Worm (Caenorhabditis elegans) whole organism, early embryonic: Measurements from ENCODE around the gene coel-1.

Source experiments
- B0310.2 ChIP-seq: sonication (generic microtip); optimal IDR thresholded peaks from 2 replicates; lab custom pipeline; 2016; ENCODE audit warnings: mild to moderate bottlenecking, missing genetic modification characterization, missing compliant biosample characterization
- aly-1 ChIP-seq: sonication (generic microtip); optimal IDR thresholded peaks from 2 replicates; lab custom pipeline; 2016; ENCODE audit warnings: missing genetic modification characterization, missing compliant biosample characterization
- ama-1 ChIP-seq: fragments of 150-350 bp; optimal IDR thresholded peaks from 2 replicates; lab custom pipeline; 2014
- ceh-13 ChIP-seq: fragments of 200-800 bp; sonication (Bioruptor generic); optimal IDR thresholded peaks from 2 replicates; lab custom pipeline; 2018; ENCODE audit warnings: mild to moderate bottlenecking, missing genetic modification characterization, missing compliant biosample characterization
- ceh-36 ChIP-seq: sonication (generic microtip); optimal IDR thresholded peaks from 2 replicates; lab custom pipeline; 2016; ENCODE audit warnings: missing genetic modification characterization, inconsistent platforms, missing compliant biosample characterization
- flt-1 ChIP-seq: fragments of 200-800 bp; sonication (Bioruptor generic); IDR thresholded peaks from 2 replicates; pipeline ENCODE4 v1.3.6; 2022; ENCODE audit warnings: missing genetic modification characterization, missing compliant biosample characterization
- hmbx-1 ChIP-seq: sonication (generic microtip); optimal IDR thresholded peaks from 2 replicates; lab custom pipeline; 2016; ENCODE audit warnings: mild to moderate bottlenecking, missing genetic modification characterization, missing compliant biosample characterization
- hmg-4 ChIP-seq: fragments of 200-800 bp; sonication (Bioruptor generic); optimal IDR thresholded peaks from 2 replicates; lab custom pipeline; 2018; ENCODE audit warnings: mild to moderate bottlenecking, missing genetic modification characterization, missing compliant biosample characterization
- pes-1 ChIP-seq: fragments of 200-800 bp; sonication (Bioruptor generic); IDR thresholded peaks from 2 replicates; pipeline ENCODE4 v1.3.6; 2022; ENCODE audit warnings: missing genetic modification reagents, missing genetic modification characterization, missing compliant biosample characterization
- scrt-1 ChIP-seq: fragments of 200-800 bp; sonication (Bioruptor generic); IDR thresholded peaks from 2 replicates; pipeline ENCODE4 v1.3.6; 2022; ENCODE audit warnings: missing genetic modification characterization, missing compliant biosample characterization
- tbx-11 ChIP-seq: fragments of 200-800 bp; sonication (Bioruptor generic); IDR thresholded peaks from 2 replicates; pipeline ENCODE4 v1.3.6; 2022; ENCODE audit warnings: missing genetic modification characterization, missing compliant biosample characterization
- tbx-37 ChIP-seq: fragments of 200-800 bp; sonication (Bioruptor generic); conservative IDR thresholded peaks from 2 replicates; pipeline ENCODE4 v1.3.6; 2022; ENCODE audit warnings: missing genetic modification reagents, missing genetic modification characterization, missing compliant biosample characterization
- tra-4 ChIP-seq: sonication (generic microtip); optimal IDR thresholded peaks from 2 replicates; lab custom pipeline; 2017; ENCODE audit warnings: missing genetic modification characterization, missing compliant biosample characterization

ce11 chrX:4248949-4249348, 16.5 kb upstream of the coel-1 start, which contains the start of gene hlh-13:
- no peak for TF ChIP-seq ceh-36
- no peak for TF ChIP-seq ceh-13 (GFP tag; lab: Kevin White, UChicago)
- TF ChIP-seq hmbx-1 (tag; lab: Kevin White, UChicago) = no peak
- TF ChIP-seq ama-1 (lab: Kevin White, UChicago) = no peak
- TF ChIP-seq tbx-11 = no peak
- no peak for TF ChIP-seq aly-1 (tag; lab: Kevin White, UChicago)
- no peak for TF ChIP-seq B0310.2 (tag; lab: Kevin White, UChicago)
- no peak for TF ChIP-seq tra-4 (tag; lab: Kevin White, UChicago)
- TF ChIP-seq pes-1 (GFP tag; lab: Robert Waterston, UW) = no peak
- TF ChIP-seq flt-1 (GFP tag; lab: Robert Waterston, UW) = no peak
- TF ChIP-seq hmg-4 = no peak
- no peak for TF ChIP-seq scrt-1 (GFP tag; lab: Robert Waterston, UW)
- TF ChIP-seq tbx-37 (GFP tag; lab: Robert Waterston, UW) = no peak
